Worm (Caenorhabditis elegans) whole organism, L4 larva: ENCODE data around the gene Y102A11A.1.

ENCODE experiments used
- F49E8.2 ChIP-seq: sonication (generic microtip); optimal IDR thresholded peaks from 2 replicates; lab custom pipeline; 2016; ENCODE audit warnings: missing compliant biosample characterization, mild to moderate bottlenecking, missing genetic modification characterization, borderline replicate concordance
- ZK546.5 ChIP-seq, 2 experiments: sonication (generic microtip); optimal IDR thresholded peaks; 2 replicates each; lab custom pipeline; 2017; ENCODE audit warnings: missing biosample characterization in 2 of 2, missing genetic modification characterization in 2 of 2
- ama-1 ChIP-seq: fragments of 150-350 bp; optimal IDR thresholded peaks from 2 replicates; lab custom pipeline; 2014; ENCODE audit warnings: inconsistent platforms, mixed read lengths
- ces-1 ChIP-seq: fragments of 150-350 bp; sonication (generic microtip); optimal IDR thresholded peaks from 4 replicates; lab custom pipeline; 2014; ENCODE audit warnings: missing biosample characterization, missing genetic modification reagents, missing genetic modification characterization
- jun-1 ChIP-seq: fragments of 150-350 bp; optimal IDR thresholded peaks from 2 replicates; lab custom pipeline; 2014; ENCODE audit warnings: missing biosample characterization, missing genetic modification reagents, missing genetic modification characterization
- madf-9 ChIP-seq: fragments of 200-800 bp; sonication (Bioruptor generic); conservative IDR thresholded peaks from 2 replicates; pipeline ENCODE4 v1.3.6; 2022; ENCODE audit warnings: missing genetic modification reagents, missing genetic modification characterization, missing compliant biosample characterization
- mes-2 ChIP-seq: sonication (generic microtip); optimal IDR thresholded peaks from 2 replicates; lab custom pipeline; 2016; ENCODE audit warnings: missing genotype, mild to moderate bottlenecking, missing genetic modification characterization, missing compliant biosample characterization; ENCODE audit not compliant: poor library complexity, severe bottlenecking
- mxl-3 ChIP-seq: fragments of 200-800 bp; sonication (Bioruptor generic); optimal IDR thresholded peaks from 2 replicates; lab custom pipeline; 2018; ENCODE audit warnings: mild to moderate bottlenecking, missing genetic modification characterization, missing compliant biosample characterization
- skn-1 ChIP-seq: fragments of 150-350 bp; optimal IDR thresholded peaks from 2 replicates; lab custom pipeline; 2014; ENCODE audit warnings: missing biosample characterization, missing genetic modification characterization
- tra-1 ChIP-seq: fragments of 200-800 bp; sonication (Bioruptor generic); IDR thresholded peaks from 2 replicates; pipeline ENCODE4 v1.3.6; 2022; ENCODE audit warnings: missing genetic modification reagents, missing genetic modification characterization, missing compliant biosample characterization

DNA sequence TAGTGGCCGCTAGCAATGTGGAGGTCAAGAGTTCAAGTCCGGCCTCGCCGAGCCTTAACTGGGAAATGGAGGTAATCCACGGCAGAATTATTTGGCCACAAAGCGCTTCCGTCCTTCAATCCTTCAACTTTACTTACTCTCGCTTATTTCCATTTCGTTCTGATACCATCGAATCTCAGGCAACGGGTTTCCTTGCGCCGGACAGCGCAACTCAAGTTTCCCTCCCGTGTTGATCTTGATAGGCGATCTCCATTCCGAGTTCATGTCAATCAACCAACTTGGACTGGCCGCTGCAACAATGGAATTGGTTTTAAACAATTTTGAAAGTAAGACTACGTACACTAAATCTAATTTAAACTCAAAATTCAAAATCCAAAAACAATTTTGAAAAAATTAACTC is 10.7 kb upstream of the Y102A11A.1 start:
- TF ChIP-seq ZK546.5 (tag; optimal IDR thresholded peaks at IDR 0.05; lab: Kevin White, UChicago) (no peak), mes-2 (tag; lab: Kevin White, UChicago) (no peak), madf-9 (no peak), ces-1 (GFP tag; lab: Kevin White, UChicago) (no peak), mxl-3 (GFP tag; lab: Kevin White, UChicago) (no peak), F49E8.2 (tag; lab: Kevin White, UChicago) (no peak), tra-1 (GFP tag; lab: Robert Waterston, UW) (no peak), jun-1 (tag; lab: Kevin White, UChicago) (no peak), skn-1 (tag; lab: Kevin White, UChicago) (no peak), ama-1 (lab: Kevin White, UChicago) (no peak)
